Fruit fly (Drosophila melanogaster) whole organism, embryonic: ENCODE results near the gene Oscillin.

Experiments used
- CG12769 ChIP-seq: fragments of 200-800 bp; sonication (Bioruptor generic); optimal IDR thresholded peaks from 2 replicates; lab custom pipeline; 2019; ENCODE audit warnings: missing biosample characterization, mild to moderate bottlenecking, missing genetic modification characterization, moderate library complexity
- CG13624 ChIP-seq: fragments of 200-800 bp; sonication (Bioruptor generic); optimal IDR thresholded peaks from 2 replicates; lab custom pipeline; 2016; ENCODE audit warnings: missing biosample characterization, missing genetic modification characterization
- CG1832 ChIP-seq: fragments of 200-800 bp; sonication (Bioruptor generic); optimal IDR thresholded peaks from 2 replicates; lab custom pipeline; 2017; ENCODE audit warnings: missing biosample characterization, mild to moderate bottlenecking, missing genetic modification characterization, inconsistent platforms
- CG2116 ChIP-seq: fragments of 200-800 bp; sonication (Bioruptor generic); optimal IDR thresholded peaks from 3 replicates; lab custom pipeline; 2018; ENCODE audit warnings: missing biosample characterization, mild to moderate bottlenecking, missing genetic modification characterization
- CG7556 ChIP-seq: fragments of 200-800 bp; sonication (Bioruptor generic); optimal IDR thresholded peaks from 2 replicates; lab custom pipeline; 2017; ENCODE audit warnings: missing biosample characterization, mild to moderate bottlenecking, missing genetic modification characterization
- Oaz ChIP-seq: fragments of 200-800 bp; sonication (Bioruptor generic); IDR thresholded peaks from 2 replicates; pipeline ENCODE4 v1.3.6; 2022; ENCODE audit warnings: missing biosample characterization, missing genetic modification characterization
- croc ChIP-seq: fragments of 200-800 bp; sonication (Bioruptor generic); conservative IDR thresholded peaks from 3 replicates; pipeline ENCODE4 v1.3.6; 2022; ENCODE audit warnings: missing biosample characterization, missing genetic modification characterization
- lab ChIP-seq: fragments of 200-800 bp; sonication (Bioruptor generic); optimal IDR thresholded peaks from 3 replicates; lab custom pipeline; 2017; ENCODE audit warnings: missing biosample characterization, missing genetic modification characterization, mild to moderate bottlenecking, moderate library complexity, missing genetic modification reagents
- mld ChIP-seq: fragments of 200-800 bp; sonication (Bioruptor generic); IDR thresholded peaks from 3 replicates; pipeline ENCODE4 v1.3.6; 2022; ENCODE audit warnings: missing biosample characterization, missing genetic modification characterization; ENCODE audit not compliant: partially characterized antibody
- scrt ChIP-seq: fragments of 200-800 bp; sonication (Bioruptor generic); optimal IDR thresholded peaks from 2 replicates; lab custom pipeline; 2018; ENCODE audit warnings: missing biosample characterization, mild to moderate bottlenecking, missing genetic modification characterization, moderate library complexity

dm6 chr2L:5507082-5507481, 39.8 kb upstream of the Oscillin start:
- TF ChIP-seq CG2116 (GFP tag; lab: Kevin White, UChicago) (no peak), scrt (GFP tag; lab: Kevin White, UChicago) (no peak), lab (no peak), Oaz (GFP tag; lab: Robert Waterston, UW) (no peak), mld (GFP tag; lab: Robert Waterston, UW) (no peak), CG13624 (GFP tag; lab: Kevin White, UChicago) (no peak), CG7556 (GFP tag; lab: Kevin White, UChicago) (no peak), CG12769 (tag; lab: Kevin White, UChicago) (no peak), croc (no peak), CG1832 (no peak)
